Worm (Caenorhabditis elegans): Measurements from ENCODE around the gene F39H12.3.
A peak's percentile ranks its signal among the peaks of the same experiment; 100 is the strongest.

F39H12.3 gene

ce11 chrX:812264-812663, 29.0 kb downstream of the F39H12.3 start (continued):
- no peak for TF ChIP-seq lsy-2 (tag; optimal IDR thresholded peaks at IDR 0.05)

DNA sequence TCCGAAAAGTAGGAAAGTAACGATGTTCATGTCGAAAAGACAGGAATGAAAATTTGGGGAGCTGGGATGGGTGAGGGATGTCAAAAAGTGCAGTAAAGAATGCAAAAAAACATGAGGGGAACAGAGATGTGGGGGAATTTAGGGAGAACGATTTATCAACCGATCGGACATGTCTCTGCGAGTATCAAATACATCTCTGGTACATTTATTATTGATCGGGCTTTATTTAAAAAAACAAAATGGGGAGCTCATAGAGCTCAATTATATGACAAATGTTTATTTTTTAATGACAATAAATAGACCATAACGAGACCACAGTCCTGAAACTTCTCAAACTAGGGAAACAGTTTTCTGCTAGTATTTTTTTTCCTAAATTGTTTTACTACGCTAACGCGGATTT, 30.6 kb downstream of the F39H12.3 start, which contains the start of gene F25E2.2:
Gene F25E2.2 (minus strand): TSS at position 101 of the 400 bp plus-strand sequence.
- TF ChIP-seq unc-86 (tag; optimal IDR thresholded peaks at IDR 0.05) (no peak), mep-1 (tag; optimal IDR thresholded peaks at IDR 0.05) (no peak), efl-3 (GFP tag; optimal IDR thresholded peaks at IDR 0.05) (no peak), hlh-17 (GFP tag; optimal IDR thresholded peaks at IDR 0.05; ENCODE audit: borderline replicate concordance) (no peak), fos-1 (tag; optimal IDR thresholded peaks at IDR 0.05) (no peak), xbp-1 (tag; optimal IDR thresholded peaks at IDR 0.05) (no peak), egl-13 (tag; optimal IDR thresholded peaks at IDR 0.05) (no peak), nhr-85 (tag) (no peak), nhr-71 (tag; optimal IDR thresholded peaks at IDR 0.05) (no peak), sptf-1 (tag; optimal IDR thresholded peaks at IDR 0.05) (no peak), pag-3 (tag; optimal IDR thresholded peaks at IDR 0.05; ENCODE audit: borderline replicate concordance, insufficient read depth) (no peak), mdl-1 (tag; optimal IDR thresholded peaks at IDR 0.05) (no peak)

- peak; percentile 94 for TF ChIP-seq zip-4 (GFP tag; optimal IDR thresholded peaks at IDR 0.05)
- peak; percentile 100 for TF ChIP-seq skn-1 (tag; optimal IDR thresholded peaks at IDR 0.05)
- peak; percentile 98 for TF ChIP-seq ceh-63 (GFP tag; optimal IDR thresholded peaks at IDR 0.05)
- peak; percentile 93 for TF ChIP-seq C04F5.9 (tag; optimal IDR thresholded peaks at IDR 0.05)
- peak; percentile 98 for TF ChIP-seq ztf-4 (tag; optimal IDR thresholded peaks at IDR 0.05)
- peak in 1 of 2 experiments; percentile 95 for TF ChIP-seq mdl-1 (tag; optimal IDR thresholded peaks at IDR 0.05)
- TF ChIP-seq unc-98 (GFP tag; IDR thresholded peaks at IDR 0.05): peak; percentile 92
- no peak for TF ChIP-seq sptf-1 (tag; optimal IDR thresholded peaks at IDR 0.05)
- peak; percentile 99 for TF ChIP-seq ceh-8 (GFP tag; optimal IDR thresholded peaks at IDR 0.05)
- TF ChIP-seq lin-39 (tag; optimal IDR thresholded peaks at IDR 0.05): peak; percentile 99
- peak; percentile 76 for TF ChIP-seq nhr-12 (tag; optimal IDR thresholded peaks at IDR 0.05)
- peak; percentile 99 to 100 (median 100) for TF ChIP-seq ceh-82 (tag; optimal IDR thresholded peaks at IDR 0.05)
- TF ChIP-seq snpc-4 (tag; optimal IDR thresholded peaks at IDR 0.05): peak; percentile 94
- TF ChIP-seq nhr-85 (tag): peak; percentile 97
- TF ChIP-seq xbp-1 (tag; optimal IDR thresholded peaks at IDR 0.05): peak; percentile 95
- peak; percentile 88 for TF ChIP-seq sup-37 (GFP tag; optimal IDR thresholded peaks at IDR 0.05)
- TF ChIP-seq rnt-1 (tag; optimal IDR thresholded peaks at IDR 0.05): peak; percentile 99
- peak; percentile 93 for TF ChIP-seq lin-13 (GFP tag; optimal IDR thresholded peaks at IDR 0.05)
- no peak for TF ChIP-seq tlp-1 (tag; optimal IDR thresholded peaks at IDR 0.05)
- TF ChIP-seq mab-9 (GFP tag; IDR thresholded peaks at IDR 0.05): peak; percentile 94
- TF ChIP-seq hlh-17 (GFP tag; optimal IDR thresholded peaks at IDR 0.05; ENCODE audit: borderline replicate concordance): no peak
- peak; percentile 97 for TF ChIP-seq nhr-19 (GFP tag; conservative IDR thresholded peaks at IDR 0.05)
- TF ChIP-seq Y116A8C.19 (tag; optimal IDR thresholded peaks at IDR 0.05; ENCODE audit: borderline replicate concordance): peak; percentile 19
- TF ChIP-seq nhr-71 (tag; optimal IDR thresholded peaks at IDR 0.05): peak; percentile 98
- peak; percentile 96 for TF ChIP-seq unc-130 (tag; optimal IDR thresholded peaks at IDR 0.05)
- TF ChIP-seq C16A3.4 (tag; optimal IDR thresholded peaks at IDR 0.05): peak; percentile 100
- peak; percentile 72 to 93 for TF ChIP-seq lin-35 (GFP tag; optimal IDR thresholded peaks at IDR 0.05)
- peak; percentile 98 for TF ChIP-seq lin-14 (GFP tag; optimal IDR thresholded peaks at IDR 0.05)
- peak; percentile 66 for TF ChIP-seq nhr-76 (tag; optimal IDR thresholded peaks at IDR 0.05)
- TF ChIP-seq aha-1 (tag; optimal IDR thresholded peaks at IDR 0.05): peak; percentile 95
- TF ChIP-seq mep-1 (tag; optimal IDR thresholded peaks at IDR 0.05): peak; percentile 100
- TF ChIP-seq dsc-1 (tag; optimal IDR thresholded peaks at IDR 0.05): peak; percentile 100
- peak; percentile 85; the same call in 1 of the 2 replicates for TF ChIP-seq ets-5 (GFP tag; IDR thresholded peaks at IDR 0.05)
- peak; percentile 100 for TF ChIP-seq snu-23 (GFP tag; optimal IDR thresholded peaks at IDR 0.05)
- TF ChIP-seq C34B4.2 (tag; optimal IDR thresholded peaks at IDR 0.05): no peak
- peak; percentile 95 for TF ChIP-seq egl-13 (tag; optimal IDR thresholded peaks at IDR 0.05)
- peak; percentile 99 for TF ChIP-seq nhr-47 (tag; optimal IDR thresholded peaks at IDR 0.05)
- peak; percentile 89 for TF ChIP-seq fkh-4 (tag; optimal IDR thresholded peaks at IDR 0.05; ENCODE audit: borderline replicate concordance)
- TF ChIP-seq pag-3 (tag; optimal IDR thresholded peaks at IDR 0.05; ENCODE audit: borderline replicate concordance, insufficient read depth): peak; percentile 55
- TF ChIP-seq lsy-2 (tag; optimal IDR thresholded peaks at IDR 0.05): peak; percentile 94
- TF ChIP-seq dpl-1 (GFP tag; optimal IDR thresholded peaks at IDR 0.05): peak; percentile 59 to 66 (median 62)
- peak; percentile 88 to 99 (median 95) for TF ChIP-seq elt-3 (tag; optimal IDR thresholded peaks at IDR 0.05)
- TF ChIP-seq hlh-4 (tag; optimal IDR thresholded peaks at IDR 0.05): no peak
Measured at ce11 chrX:806515-806914, 34.8 kb downstream of the F39H12.3 start.
